Fruit fly (Drosophila melanogaster) whole organism, embryonic: Measurements from ENCODE around the gene cysu.

Source experiments
- B-H2 ChIP-seq: fragments of 200-800 bp; sonication (Bioruptor generic); optimal IDR thresholded peaks from 2 replicates; lab custom pipeline; 2018; ENCODE audit warnings: missing biosample characterization, mild to moderate bottlenecking, missing genetic modification characterization
- CG10147 ChIP-seq: fragments of 200-800 bp; sonication (Bioruptor generic); optimal IDR thresholded peaks from 2 replicates; lab custom pipeline; 2019; ENCODE audit warnings: missing biosample characterization, mild to moderate bottlenecking, missing genetic modification characterization, moderate library complexity
- CG10209 ChIP-seq: fragments of 200-800 bp; sonication (Bioruptor generic); optimal IDR thresholded peaks from 3 replicates; lab custom pipeline; 2017; ENCODE audit warnings: missing biosample characterization, mild to moderate bottlenecking, missing genetic modification characterization, missing genetic modification reagents
- CG10267 ChIP-seq: fragments of 200-800 bp; sonication (Bioruptor generic); optimal IDR thresholded peaks from 2 replicates; lab custom pipeline; 2018; ENCODE audit warnings: missing biosample characterization, mild to moderate bottlenecking, missing genetic modification characterization, moderate library complexity
- CG10321 ChIP-seq: fragments of 200-800 bp; sonication (Bioruptor generic); IDR thresholded peaks from 2 replicates; pipeline ENCODE4 v1.3.6; 2022; ENCODE audit warnings: missing biosample characterization, missing genetic modification characterization
- CG10462 ChIP-seq: fragments of 200-800 bp; sonication (Bioruptor generic); optimal IDR thresholded peaks from 2 replicates; lab custom pipeline; 2016; ENCODE audit warnings: missing biosample characterization, missing genetic modification characterization
- CG10565 ChIP-seq: fragments of 200-800 bp; sonication (Bioruptor generic); optimal IDR thresholded peaks from 3 replicates; lab custom pipeline; 2016; ENCODE audit warnings: missing biosample characterization, mild to moderate bottlenecking, missing genetic modification characterization
- CG12071 ChIP-seq: fragments of 200-800 bp; sonication (Bioruptor generic); optimal IDR thresholded peaks from 3 replicates; lab custom pipeline; 2018; ENCODE audit warnings: missing biosample characterization, mild to moderate bottlenecking, missing genetic modification characterization
- CG15073 ChIP-seq: fragments of 200-800 bp; sonication (Bioruptor generic); optimal IDR thresholded peaks from 2 replicates; lab custom pipeline; 2016; ENCODE audit warnings: missing biosample characterization, missing genetic modification characterization
- CG17612 ChIP-seq: fragments of 200-800 bp; sonication (Bioruptor generic); IDR thresholded peaks from 2 replicates; pipeline ENCODE4 v1.3.6; 2022; ENCODE audit warnings: missing biosample characterization, missing genetic modification characterization
- CG30403 ChIP-seq: fragments of 200-800 bp; sonication (Bioruptor generic); optimal IDR thresholded peaks from 3 replicates; lab custom pipeline; 2016; ENCODE audit warnings: missing biosample characterization, missing genetic modification characterization
- CG31365 ChIP-seq: fragments of 200-800 bp; sonication (Bioruptor generic); optimal IDR thresholded peaks from 2 replicates; lab custom pipeline; 2018; ENCODE audit warnings: missing biosample characterization, mild to moderate bottlenecking, missing genetic modification characterization
- CG31388 ChIP-seq: fragments of 200-800 bp; sonication (Bioruptor generic); optimal IDR thresholded peaks from 2 replicates; lab custom pipeline; 2016; ENCODE audit warnings: missing biosample characterization, missing genetic modification characterization
- CG31441 ChIP-seq: fragments of 200-800 bp; sonication (Bioruptor generic); IDR thresholded peaks from 2 replicates; pipeline ENCODE4 v1.3.6; 2022; ENCODE audit warnings: missing biosample characterization, missing genetic modification characterization
- CG3847 ChIP-seq: fragments of 200-800 bp; sonication (Bioruptor generic); IDR thresholded peaks from 2 replicates; pipeline ENCODE4 v1.3.6; 2022; ENCODE audit warnings: missing biosample characterization, missing genetic modification characterization
- CG4424 ChIP-seq: fragments of 200-800 bp; sonication (Bioruptor generic); optimal IDR thresholded peaks from 3 replicates; lab custom pipeline; 2016; ENCODE audit warnings: missing biosample characterization, missing genetic modification characterization
- CG5953 ChIP-seq: fragments of 200-800 bp; sonication (Bioruptor generic); IDR thresholded peaks from 2 replicates; pipeline ENCODE4 v1.3.6; 2022; ENCODE audit warnings: missing biosample characterization, missing genetic modification characterization
- CG7271 ChIP-seq: fragments of 200-800 bp; sonication (Bioruptor generic); optimal IDR thresholded peaks from 2 replicates; lab custom pipeline; 2018; ENCODE audit warnings: missing biosample characterization, mild to moderate bottlenecking, missing genetic modification characterization, moderate library complexity
- CG8290 ChIP-seq, 3 experiments: fragments of 200-800 bp; sonication (Bioruptor generic); optimal IDR thresholded peaks; 2 replicates each; lab custom pipeline; 2016 to 2019; ENCODE audit warnings: missing biosample characterization in 3 of 3, missing genetic modification characterization in 3 of 3, mild to moderate bottlenecking in 2 of 3, moderate library complexity in 1 of 3
- CG8765 ChIP-seq: fragments of 200-800 bp; sonication (Bioruptor generic); IDR thresholded peaks from 2 replicates; pipeline ENCODE4 v1.3.6; 2022; ENCODE audit warnings: missing biosample characterization, missing genetic modification characterization
- CG9817 ChIP-seq: fragments of 200-800 bp; sonication (Bioruptor generic); optimal IDR thresholded peaks from 2 replicates; lab custom pipeline; 2018; ENCODE audit warnings: missing biosample characterization, mild to moderate bottlenecking, missing genetic modification characterization, moderate library complexity
- CG9932 ChIP-seq: fragments of 200-800 bp; sonication (Bioruptor generic); IDR thresholded peaks from 2 replicates; pipeline ENCODE4 v1.3.6; 2022; ENCODE audit warnings: missing biosample characterization, missing genetic modification characterization
- CTCF ChIP-seq: fragments of 200-800 bp; sonication (Bioruptor generic); optimal IDR thresholded peaks from 2 replicates; lab custom pipeline; 2017; ENCODE audit warnings: missing biosample characterization, mild to moderate bottlenecking, missing genetic modification characterization, moderate library complexity
- Camta ChIP-seq: fragments of 200-800 bp; sonication (Bioruptor generic); optimal IDR thresholded peaks from 2 replicates; lab custom pipeline; 2016; ENCODE audit warnings: missing biosample characterization, missing genetic modification characterization
- D19B ChIP-seq: fragments of 200-800 bp; sonication (Bioruptor generic); optimal IDR thresholded peaks from 2 replicates; lab custom pipeline; 2017; ENCODE audit warnings: missing biosample characterization, mild to moderate bottlenecking, missing genetic modification characterization
- Deaf1 ChIP-seq: fragments of 200-800 bp; optimal IDR thresholded peaks from 3 replicates; lab custom pipeline; 2019; ENCODE audit warnings: missing biosample characterization, mild to moderate bottlenecking, missing genetic modification characterization, moderate library complexity
- E2f1 ChIP-seq: fragments of 200-800 bp; sonication (Bioruptor generic); IDR thresholded peaks from 2 replicates; pipeline ENCODE4 v1.3.6; 2022; ENCODE audit warnings: missing biosample characterization, missing genetic modification characterization
- Hand ChIP-seq: fragments of 200-800 bp; sonication (Bioruptor generic); optimal IDR thresholded peaks from 2 replicates; lab custom pipeline; 2017; ENCODE audit warnings: mild to moderate bottlenecking, missing biosample characterization, missing genetic modification reagents, missing genetic modification characterization
- Hr3 ChIP-seq: fragments of 200-800 bp; sonication (Bioruptor generic); optimal IDR thresholded peaks from 3 replicates; lab custom pipeline; 2016; ENCODE audit warnings: missing biosample characterization, missing genetic modification characterization
- Lpt ChIP-seq: fragments of >200 bp; optimal IDR thresholded peaks from 2 replicates; lab custom pipeline; 2018; ENCODE audit warnings: missing biosample characterization, missing genetic modification characterization
- Stat92E ChIP-seq, 3 experiments: fragments of >200 bp in 2 of 3; fragments of 200-800 bp in 1 of 3; sonication (Bioruptor generic) in 1 of 3; optimal IDR thresholded peaks; 2 replicates each; lab custom pipeline; 2017 to 2019; ENCODE audit warnings: missing biosample characterization in 3 of 3, missing genetic modification characterization in 3 of 3, mild to moderate bottlenecking in 1 of 3, moderate library complexity in 1 of 3
- ewg ChIP-seq: fragments of 200-800 bp; sonication (Bioruptor generic); optimal IDR thresholded peaks from 3 replicates; lab custom pipeline; 2017; ENCODE audit warnings: mild to moderate bottlenecking, missing biosample characterization, missing genetic modification reagents, missing genetic modification characterization
- fu2 ChIP-seq: fragments of 200-800 bp; sonication (Bioruptor generic); optimal IDR thresholded peaks from 2 replicates; lab custom pipeline; 2016; ENCODE audit warnings: missing biosample characterization, missing genetic modification characterization
- gem ChIP-seq: fragments of 200-800 bp; sonication (Bioruptor generic); optimal IDR thresholded peaks from 2 replicates; lab custom pipeline; 2019; ENCODE audit warnings: missing biosample characterization, mild to moderate bottlenecking, missing genetic modification characterization, moderate library complexity
- grau ChIP-seq: fragments of 200-800 bp; optimal IDR thresholded peaks from 3 replicates; lab custom pipeline; 2019; ENCODE audit warnings: missing biosample characterization, mild to moderate bottlenecking, missing genetic modification characterization, moderate library complexity
- gsb-n ChIP-seq: fragments of 200-800 bp; sonication (Bioruptor generic); optimal IDR thresholded peaks from 3 replicates; lab custom pipeline; 2018; ENCODE audit warnings: missing biosample characterization, mild to moderate bottlenecking, missing genetic modification characterization
- onecut ChIP-seq: fragments of 200-800 bp; sonication (Bioruptor generic); IDR thresholded peaks from 2 replicates; pipeline ENCODE4 v1.3.6; 2022; ENCODE audit warnings: missing biosample characterization, missing genetic modification characterization
- peb ChIP-seq: fragments of 200-800 bp; sonication (Bioruptor generic); IDR thresholded peaks from 2 replicates; pipeline ENCODE4 v1.3.6; 2022; ENCODE audit warnings: missing biosample characterization, missing genetic modification characterization
- prd ChIP-seq, 3 experiments: fragments of >200 bp in 2 of 3; fragments of 200-800 bp in 1 of 3; sonication (Bioruptor generic) in 1 of 3; optimal IDR thresholded peaks in 2 of 3; IDR thresholded peaks in 1 of 3; 2 replicates in 2 of 3; 3 replicates in 1 of 3; pipeline versions ENCODE4 v1.3.6 to Lab custom; 2017 to 2022; ENCODE audit warnings: missing biosample characterization in 1 of 3, missing genetic modification characterization in 1 of 3
- ro ChIP-seq: fragments of 200-800 bp; sonication (Bioruptor generic); IDR thresholded peaks from 2 replicates; pipeline ENCODE4 v1.3.6; 2022; ENCODE audit warnings: missing biosample characterization, missing genetic modification characterization
- row ChIP-seq: fragments of 200-800 bp; sonication (Bioruptor generic); IDR thresholded peaks from 3 replicates; pipeline ENCODE4 v1.3.6; 2022; ENCODE audit warnings: missing biosample characterization, missing genetic modification characterization
- sd ChIP-seq: fragments of 200-800 bp; sonication (Bioruptor generic); optimal IDR thresholded peaks from 3 replicates; lab custom pipeline; 2018; ENCODE audit warnings: missing biosample characterization, mild to moderate bottlenecking, missing genetic modification characterization, moderate library complexity
- slbo ChIP-seq: fragments of 200-800 bp; sonication (Bioruptor generic); IDR thresholded peaks from 2 replicates; pipeline ENCODE4 v1.3.6; 2022; ENCODE audit warnings: missing biosample characterization, missing genetic modification characterization
- so ChIP-seq: fragments of 200-800 bp; sonication (Bioruptor generic); IDR thresholded peaks from 3 replicates; pipeline ENCODE4 v1.3.6; 2022; ENCODE audit warnings: missing biosample characterization, missing genetic modification characterization
- sob ChIP-seq: fragments of 200-800 bp; sonication (Bioruptor generic); IDR thresholded peaks from 2 replicates; pipeline ENCODE4 v1.3.6; 2022; ENCODE audit warnings: missing biosample characterization, missing genetic modification characterization
- tgo ChIP-seq: fragments of 200-800 bp; sonication (Bioruptor generic); IDR thresholded peaks from 3 replicates; pipeline ENCODE4 v1.3.6; 2022; ENCODE audit warnings: missing biosample characterization, missing genetic modification characterization
- trh ChIP-seq: fragments of 200-800 bp; sonication (Bioruptor generic); optimal IDR thresholded peaks from 2 replicates; lab custom pipeline; 2016; ENCODE audit warnings: missing biosample characterization, missing genetic modification characterization
- usp ChIP-seq: fragments of >200 bp; optimal IDR thresholded peaks from 2 replicates; lab custom pipeline; 2017; ENCODE audit warnings: missing biosample characterization, missing genetic modification characterization
- vvl ChIP-seq: fragments of 200-800 bp; sonication (Bioruptor generic); IDR thresholded peaks from 2 replicates; pipeline ENCODE4 v1.3.6; 2022; ENCODE audit warnings: missing biosample characterization, missing genetic modification characterization
- zen2 ChIP-seq: fragments of 200-800 bp; sonication (Bioruptor generic); IDR thresholded peaks from 3 replicates; pipeline ENCODE4 v1.3.6; 2022; ENCODE audit warnings: missing biosample characterization, missing genetic modification characterization; ENCODE audit not compliant: partially characterized antibody

The cysu gene

DNA sequence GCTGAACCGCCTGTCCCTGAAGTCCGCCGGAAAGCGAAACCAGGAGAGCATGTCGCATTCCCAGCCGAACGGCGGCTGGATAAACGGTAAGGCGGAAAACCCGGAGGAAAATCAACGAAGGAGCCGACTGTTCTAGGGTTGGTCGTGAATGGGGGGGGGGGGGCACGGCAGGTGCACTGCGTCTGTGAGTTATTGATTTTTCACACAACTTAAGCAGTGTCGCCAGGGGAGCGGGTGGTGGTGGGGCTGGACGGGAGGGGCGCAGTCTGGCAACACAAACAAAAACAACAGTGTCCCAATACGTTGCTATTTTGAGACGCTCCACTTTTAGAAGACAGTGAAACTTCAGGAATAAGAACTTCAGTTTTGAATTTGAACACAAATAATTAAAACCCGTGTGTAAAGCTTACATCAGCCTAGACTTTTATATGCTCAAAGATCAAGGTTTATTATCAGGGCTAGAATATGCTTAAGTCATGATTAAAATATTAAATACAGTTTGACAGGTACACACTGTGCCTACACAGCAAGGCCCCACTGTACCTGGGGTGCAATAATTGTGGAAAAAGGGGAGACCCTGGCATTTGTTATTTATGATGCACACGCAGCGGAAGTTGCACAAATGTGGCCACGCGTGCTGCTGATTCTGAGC, 39.3 kb upstream of the cysu start (continued):
- TF ChIP-seq CG9932 (GFP tag; lab: Robert Waterston, UW) = peak; percentile 49
- no peak for TF ChIP-seq Stat92E (GFP tag; optimal IDR thresholded peaks at IDR 0.05; lab: Kevin White, UChicago)
- peak; percentile 11 for TF ChIP-seq CG8290 (GFP tag; optimal IDR thresholded peaks at IDR 0.05; lab: Kevin White, UChicago)
- peak in 1 of 2 experiments; percentile 63 for TF ChIP-seq CG8290 (tag; optimal IDR thresholded peaks at IDR 0.05; lab: Kevin White, UChicago)
- TF ChIP-seq Hr3 (GFP tag; lab: Kevin White, UChicago) = peak; percentile 62
- TF ChIP-seq vvl (GFP tag; lab: Robert Waterston, UW) = peak; percentile 87
- TF ChIP-seq Deaf1 (tag; lab: Kevin White, UChicago) = no peak
- peak; percentile 64 for TF ChIP-seq ewg (GFP tag; lab: Kevin White, UChicago)
- TF ChIP-seq CG31388 (GFP tag; lab: Kevin White, UChicago) = no peak
- TF ChIP-seq tgo (GFP tag; lab: Robert Waterston, UW) = peak; percentile 68
- TF ChIP-seq row (GFP tag; lab: Robert Waterston, UW) = peak; percentile 92
- TF ChIP-seq B-H2 (GFP tag; lab: Kevin White, UChicago) = no peak
- peak; percentile 45 for TF ChIP-seq CG10147 (GFP tag; lab: Kevin White, UChicago)
- peak; percentile 83 for TF ChIP-seq gem (tag; lab: Kevin White, UChicago)
- no peak for TF ChIP-seq CTCF (GFP tag; lab: Kevin White, UChicago)
- no peak for TF ChIP-seq trh (GFP tag; lab: Kevin White, UChicago)
- TF ChIP-seq sob (GFP tag; lab: Robert Waterston, UW) = peak; percentile 67
- TF ChIP-seq CG10267 = peak; percentile 34
- TF ChIP-seq CG4424 (GFP tag; lab: Kevin White, UChicago) = peak; percentile 69
- TF ChIP-seq CG10209 = peak; percentile 44
- no peak for TF ChIP-seq prd (optimal IDR thresholded peaks at IDR 0.05; lab: Kevin White, UChicago)
- peak; percentile 88 for TF ChIP-seq prd (GFP tag; IDR thresholded peaks at IDR 0.05; lab: Robert Waterston, UW)
- peak; percentile 59 for TF ChIP-seq slbo (GFP tag; lab: Robert Waterston, UW)
- TF ChIP-seq ro (GFP tag; lab: Robert Waterston, UW) = no peak
- no peak for TF ChIP-seq Lpt
- TF ChIP-seq CG15073 (GFP tag; lab: Kevin White, UChicago) = no peak
- TF ChIP-seq D19B = peak; percentile 10
- TF ChIP-seq fu2 = no peak
- peak; percentile 65 for TF ChIP-seq CG31441
- peak; percentile 65 for TF ChIP-seq CG30403 (GFP tag; lab: Kevin White, UChicago)
- peak; percentile 100 for TF ChIP-seq onecut
- TF ChIP-seq CG7271 (tag; lab: Kevin White, UChicago) = no peak
- TF ChIP-seq Hand (GFP tag; lab: Kevin White, UChicago) = no peak
- peak; percentile 29 for TF ChIP-seq Camta (GFP tag; lab: Kevin White, UChicago)
- TF ChIP-seq grau (tag; lab: Kevin White, UChicago) = peak; percentile 95
- no peak for TF ChIP-seq CG10565 (GFP tag; lab: Kevin White, UChicago)
- 0 out of 2 replicates have a peak, but pooled peaks have one; percentile 8 for TF ChIP-seq CG17612 (GFP tag; lab: Robert Waterston, UW)
- peak; percentile 73; the same call in 1 of the 3 replicates for TF ChIP-seq so (GFP tag; lab: Robert Waterston, UW)
- TF ChIP-seq zen2 (GFP tag; lab: Robert Waterston, UW) = no peak
- TF ChIP-seq CG10321 (GFP tag; lab: Robert Waterston, UW) = no peak
- peak; percentile 43; the same call in 1 of the 2 replicates for TF ChIP-seq CG8765 (GFP tag; lab: Robert Waterston, UW)
- peak; percentile 44; the same call in 1 of the 2 replicates for TF ChIP-seq peb (GFP tag; lab: Robert Waterston, UW)
- TF ChIP-seq sd (tag; lab: Kevin White, UChicago) = no peak
- TF ChIP-seq gsb-n (tag; lab: Kevin White, UChicago) = peak; percentile 57
- TF ChIP-seq CG31365 (tag; lab: Kevin White, UChicago) = no peak
- TF ChIP-seq CG9817 (tag; lab: Kevin White, UChicago) = peak; percentile 58
- TF ChIP-seq CG10462 = peak; percentile 18
- TF ChIP-seq usp (GFP tag; lab: Kevin White, UChicago) = no peak
- TF ChIP-seq CG3847 (GFP tag; lab: Robert Waterston, UW) = peak; percentile 14; the same call in 1 of the 2 replicates
- TF ChIP-seq CG5953 (GFP tag; lab: Robert Waterston, UW) = peak; percentile 78
- peak; percentile 71; the same call in 1 of the 2 replicates for TF ChIP-seq E2f1 (GFP tag; lab: Robert Waterston, UW)
- TF ChIP-seq CG12071 = peak; percentile 67
